Worm (Caenorhabditis elegans) whole organism, young adult: Measurements from ENCODE around the gene C28C12.11.
A peak's percentile ranks its signal among the peaks of the same experiment; 100 is the strongest.

Experiments
- B0019.2 ChIP-seq: fragments of 200-800 bp; sonication (Bioruptor generic); conservative IDR thresholded peaks from 2 replicates; pipeline ENCODE4 v1.3.6; 2022; ENCODE audit warnings: missing genetic modification reagents, missing genetic modification characterization, missing compliant biosample characterization
- B0035.1 ChIP-seq: sonication (generic microtip); optimal IDR thresholded peaks from 2 replicates; lab custom pipeline; 2016; ENCODE audit warnings: missing genetic modification characterization, mild to moderate bottlenecking, missing compliant biosample characterization, missing genotype, missing genetic modification reagents
- B0261.1 ChIP-seq: sonication (generic microtip); optimal IDR thresholded peaks from 2 replicates; lab custom pipeline; 2016; ENCODE audit warnings: mild to moderate bottlenecking, missing genetic modification characterization, moderate library complexity, missing compliant biosample characterization
- F10E7.11 ChIP-seq: sonication (generic microtip); optimal IDR thresholded peaks from 2 replicates; lab custom pipeline; 2017; ENCODE audit warnings: mild to moderate bottlenecking, missing genetic modification characterization, moderate library complexity, missing compliant biosample characterization
- F39B2.1 ChIP-seq: fragments of 200-800 bp; sonication (Bioruptor generic); IDR thresholded peaks from 2 replicates; pipeline ENCODE4 v1.3.6; 2022; ENCODE audit warnings: missing genetic modification reagents, missing genetic modification characterization, missing compliant biosample characterization
- F52B5.7 ChIP-seq: sonication (generic microtip); optimal IDR thresholded peaks from 2 replicates; lab custom pipeline; 2016; ENCODE audit warnings: mild to moderate bottlenecking, missing genetic modification characterization, missing compliant biosample characterization
- F55B11.4 ChIP-seq: sonication (generic microtip); optimal IDR thresholded peaks from 2 replicates; lab custom pipeline; 2016; ENCODE audit warnings: missing compliant biosample characterization, missing genetic modification characterization, borderline replicate concordance; ENCODE audit not compliant: insufficient read depth
- F57C9.4 ChIP-seq: sonication (generic microtip); optimal IDR thresholded peaks from 2 replicates; lab custom pipeline; 2017; ENCODE audit warnings: mild to moderate bottlenecking, missing genetic modification characterization, missing compliant biosample characterization
- K12H6.12 ChIP-seq: fragments of 200-800 bp; sonication (Bioruptor generic); optimal IDR thresholded peaks from 2 replicates; lab custom pipeline; 2018; ENCODE audit warnings: mild to moderate bottlenecking, missing genetic modification characterization, missing compliant biosample characterization
- Y53F4B.3 ChIP-seq: fragments of 200-800 bp; sonication (Bioruptor generic); IDR thresholded peaks from 2 replicates; pipeline ENCODE4 v1.3.6; 2022; ENCODE audit warnings: missing genetic modification reagents, missing genetic modification characterization, missing compliant biosample characterization
- Y67H2A.10 ChIP-seq: fragments of 200-800 bp; sonication (Bioruptor generic); conservative IDR thresholded peaks from 2 replicates; pipeline ENCODE4 v1.3.6; 2022; ENCODE audit warnings: missing genetic modification reagents, missing genetic modification characterization, missing compliant biosample characterization
- Y79H2A.3 ChIP-seq: fragments of 200-800 bp; sonication (Bioruptor generic); conservative IDR thresholded peaks from 2 replicates; pipeline ENCODE4 v1.3.6; 2022; ENCODE audit warnings: missing genetic modification reagents, missing genetic modification characterization, missing compliant biosample characterization
- ZK185.1 ChIP-seq: sonication (generic microtip); optimal IDR thresholded peaks from 2 replicates; lab custom pipeline; 2016; ENCODE audit warnings: mild to moderate bottlenecking, missing genetic modification characterization, missing compliant biosample characterization; ENCODE audit not compliant: poor library complexity, severe bottlenecking
- athp-1 ChIP-seq: sonication (generic microtip); optimal IDR thresholded peaks from 2 replicates; lab custom pipeline; 2017; ENCODE audit warnings: mild to moderate bottlenecking, missing genetic modification characterization, missing compliant biosample characterization
- ccch-3 ChIP-seq: fragments of 200-800 bp; sonication (Bioruptor generic); optimal IDR thresholded peaks from 2 replicates; lab custom pipeline; 2018; ENCODE audit warnings: mild to moderate bottlenecking, missing genetic modification characterization, missing compliant biosample characterization
- ceh-40 ChIP-seq: fragments of 200-800 bp; sonication (Bioruptor generic); IDR thresholded peaks from 2 replicates; pipeline ENCODE4 v1.3.6; 2022; ENCODE audit warnings: missing genetic modification characterization, missing compliant biosample characterization
- ceh-58 ChIP-seq: fragments of 200-800 bp; sonication (Bioruptor generic); IDR thresholded peaks from 2 replicates; pipeline ENCODE4 v1.3.6; 2022; ENCODE audit warnings: missing genetic modification characterization, missing compliant biosample characterization
- die-1 ChIP-seq: sonication (generic microtip); optimal IDR thresholded peaks from 2 replicates; lab custom pipeline; 2016; ENCODE audit warnings: missing genotype, mild to moderate bottlenecking, missing genetic modification characterization, missing compliant biosample characterization
- dpl-1 ChIP-seq: fragments of 150-350 bp; optimal IDR thresholded peaks from 2 replicates; lab custom pipeline; 2014; ENCODE audit warnings: missing biosample characterization, missing genetic modification reagents, missing genetic modification characterization
- egl-44 ChIP-seq: fragments of 200-800 bp; sonication (Bioruptor generic); IDR thresholded peaks from 2 replicates; pipeline ENCODE4 v1.3.6; 2022; ENCODE audit warnings: missing genetic modification reagents, missing genetic modification characterization, missing compliant biosample characterization
- egrh-3 ChIP-seq: fragments of 200-800 bp; sonication (Bioruptor generic); IDR thresholded peaks from 2 replicates; pipeline ENCODE4 v1.3.6; 2022; ENCODE audit warnings: missing genetic modification reagents, missing genetic modification characterization, missing compliant biosample characterization
- ets-4 ChIP-seq: fragments of 200-800 bp; sonication (Bioruptor generic); optimal IDR thresholded peaks from 2 replicates; lab custom pipeline; 2018; ENCODE audit warnings: mild to moderate bottlenecking, missing genetic modification characterization, missing compliant biosample characterization
- fkh-3 ChIP-seq: sonication (generic microtip); optimal IDR thresholded peaks from 2 replicates; lab custom pipeline; 2016; ENCODE audit warnings: mild to moderate bottlenecking, missing genetic modification characterization, missing compliant biosample characterization
- hlh-12 ChIP-seq: sonication (generic microtip); optimal IDR thresholded peaks from 2 replicates; lab custom pipeline; 2016; ENCODE audit warnings: missing genetic modification characterization, missing compliant biosample characterization
- hlh-26 ChIP-seq: fragments of 200-800 bp; sonication (Bioruptor generic); conservative IDR thresholded peaks from 2 replicates; pipeline ENCODE4 v1.3.6; 2022; ENCODE audit warnings: missing genetic modification reagents, missing genetic modification characterization, missing compliant biosample characterization
- let-607 ChIP-seq, 2 experiments: fragments of 200-800 bp in 1 of 2; sonication (Bioruptor generic) in 1 of 2; sonication (generic microtip) in 1 of 2; optimal IDR thresholded peaks; 2 replicates each; lab custom pipeline; 2016 to 2018; ENCODE audit warnings: mild to moderate bottlenecking in 2 of 2, missing compliant biosample characterization in 2 of 2, missing genetic modification characterization in 2 of 2, moderate library complexity in 2 of 2, missing genotype in 1 of 2
- lin-40 ChIP-seq: sonication (generic microtip); optimal IDR thresholded peaks from 2 replicates; lab custom pipeline; 2016; ENCODE audit warnings: missing genetic modification characterization, mild to moderate bottlenecking, missing compliant biosample characterization, missing genotype, missing genetic modification reagents
- lsl-1 ChIP-seq: fragments of 200-800 bp; sonication (Bioruptor generic); optimal IDR thresholded peaks from 2 replicates; lab custom pipeline; 2018; ENCODE audit warnings: mild to moderate bottlenecking, missing genetic modification characterization, moderate library complexity, missing compliant biosample characterization
- lsy-27 ChIP-seq: sonication (generic microtip); optimal IDR thresholded peaks from 2 replicates; lab custom pipeline; 2017; ENCODE audit warnings: missing genetic modification characterization, mild to moderate bottlenecking, missing compliant biosample characterization, antibody characterized with exemption, missing genotype, borderline replicate concordance; ENCODE audit not compliant: insufficient read depth
- madf-10 ChIP-seq: sonication (generic microtip); optimal IDR thresholded peaks from 2 replicates; lab custom pipeline; 2016; ENCODE audit warnings: mild to moderate bottlenecking, missing genetic modification characterization, missing compliant biosample characterization
- nfya-2 ChIP-seq: fragments of 200-800 bp; sonication (Bioruptor generic); IDR thresholded peaks from 2 replicates; pipeline ENCODE4 v1.3.6; 2022; ENCODE audit warnings: missing genetic modification reagents, missing genetic modification characterization, missing compliant biosample characterization
- pha-4 ChIP-seq: fragments of 150-350 bp; sonication (generic microtip); optimal IDR thresholded peaks from 2 replicates; lab custom pipeline; 2014; ENCODE audit warnings: missing biosample characterization, missing genetic modification reagents, missing genetic modification characterization
- rcor-1 ChIP-seq: fragments of 200-800 bp; sonication (Bioruptor generic); IDR thresholded peaks from 2 replicates; pipeline ENCODE4 v1.3.6; 2022; ENCODE audit warnings: missing genetic modification reagents, missing genetic modification characterization, missing compliant biosample characterization
- sea-2 ChIP-seq: fragments of 200-800 bp; sonication (Bioruptor generic); IDR thresholded peaks from 2 replicates; pipeline ENCODE4 v1.3.6; 2022; ENCODE audit warnings: missing genetic modification characterization, missing compliant biosample characterization
- snpc-1.1 ChIP-seq: sonication (generic microtip); optimal IDR thresholded peaks from 2 replicates; lab custom pipeline; 2017; ENCODE audit warnings: missing genetic modification characterization, mild to moderate bottlenecking, missing compliant biosample characterization, antibody characterized with exemption, moderate library complexity, missing genotype, missing genetic modification reagents; ENCODE audit not compliant: insufficient read depth
- snpc-4 ChIP-seq, 5 experiments: fragments of 150-350 bp in 1 of 5; sonication (generic microtip) in 4 of 5; optimal IDR thresholded peaks; 2 replicates each; lab custom pipeline; 2014 to 2018; ENCODE audit warnings: missing genetic modification characterization in 5 of 5, missing biosample characterization in 3 of 5, antibody characterized with exemption in 2 of 5, mild to moderate bottlenecking in 2 of 5, missing compliant biosample characterization in 2 of 5, missing genotype in 2 of 5, moderate library complexity in 2 of 5, missing genetic modification reagents in 1 of 5
- tbp1 ChIP-seq: fragments of 200-800 bp; sonication (Bioruptor generic); optimal IDR thresholded peaks from 2 replicates; lab custom pipeline; 2018; ENCODE audit warnings: mild to moderate bottlenecking, missing genetic modification characterization, missing compliant biosample characterization
- tbx-9 ChIP-seq: sonication (generic microtip); optimal IDR thresholded peaks from 2 replicates; lab custom pipeline; 2016; ENCODE audit warnings: borderline replicate concordance, missing genetic modification characterization, inconsistent platforms, missing compliant biosample characterization
- tlf-1 ChIP-seq: fragments of 200-800 bp; sonication (Bioruptor generic); optimal IDR thresholded peaks from 2 replicates; lab custom pipeline; 2018; ENCODE audit warnings: mild to moderate bottlenecking, missing genetic modification characterization, missing compliant biosample characterization
- zim-3 ChIP-seq: sonication (generic microtip); optimal IDR thresholded peaks from 2 replicates; lab custom pipeline; 2017; ENCODE audit warnings: mild to moderate bottlenecking, missing genetic modification characterization, moderate library complexity, missing compliant biosample characterization
- ztf-26 ChIP-seq: sonication (generic microtip); optimal IDR thresholded peaks from 2 replicates; lab custom pipeline; 2017; ENCODE audit warnings: missing genetic modification characterization, missing compliant biosample characterization
- ztf-28 ChIP-seq: fragments of 200-800 bp; sonication (Bioruptor generic); IDR thresholded peaks from 2 replicates; pipeline ENCODE4 v1.3.6; 2022; ENCODE audit warnings: missing genetic modification reagents, missing genetic modification characterization, missing compliant biosample characterization

The C28C12.11 gene

ce11 chrIV:8492242-8492641 is 18.4 kb downstream of the C28C12.11 start, which contains the start of gene sru-7:
Gene sru-7 (plus strand): TSS chrIV:8492542.
- TF ChIP-seq hlh-26 = no peak
- no peak for TF ChIP-seq B0019.2 (GFP tag; lab: Robert Waterston, UW)

ce11 chrIV:8496263-8496662 is 22.4 kb downstream of the C28C12.11 start, which contains the start of gene C28C12.12:
Gene C28C12.12 (minus strand): TSS chrIV:8496363.
- TF ChIP-seq B0035.1 (tag; lab: Kevin White, UChicago) (no peak), tbx-9 (tag; lab: Kevin White, UChicago) (no peak), ztf-26 (tag; lab: Kevin White, UChicago) (no peak), ets-4 (no peak)

- TF ChIP-seq hlh-12 = no peak
- TF ChIP-seq snpc-1.1 (tag; lab: Kevin White, UChicago) = peak; percentile 40
- TF ChIP-seq rcor-1 = peak; percentile 76
- TF ChIP-seq fkh-3 = no peak
- peak; percentile 65 for TF ChIP-seq ZK185.1 (tag; lab: Kevin White, UChicago)
- TF ChIP-seq die-1 = no peak
- TF ChIP-seq pha-4 (tag; lab: Kevin White, UChicago) = no peak
- TF ChIP-seq F57C9.4 (tag; lab: Kevin White, UChicago) = no peak
- TF ChIP-seq Y79H2A.3 (GFP tag; lab: Robert Waterston, UW) = no peak
- TF ChIP-seq F55B11.4 = no peak
- peak; percentile 79 for TF ChIP-seq B0019.2 (GFP tag; lab: Robert Waterston, UW)
- TF ChIP-seq F52B5.7 (tag; lab: Kevin White, UChicago) = no peak
- TF ChIP-seq snpc-4 (GFP tag; optimal IDR thresholded peaks at IDR 0.05; lab: Kevin White, UChicago) = peak; percentile 42
- peak; percentile 9 to 48 (median 26) for TF ChIP-seq snpc-4 (tag; optimal IDR thresholded peaks at IDR 0.05; lab: Kevin White, UChicago)
- no peak for TF ChIP-seq lin-40 (tag; lab: Kevin White, UChicago)
- TF ChIP-seq F39B2.1 = no peak
- TF ChIP-seq dpl-1 (GFP tag; lab: Kevin White, UChicago) = peak; percentile 80
- TF ChIP-seq lsl-1 (GFP tag; lab: Kevin White, UChicago) = peak; percentile 90
- no peak for TF ChIP-seq nfya-2 (GFP tag; lab: Robert Waterston, UW)
- TF ChIP-seq madf-10 (tag; lab: Kevin White, UChicago) = no peak
- TF ChIP-seq F10E7.11 = no peak
- TF ChIP-seq athp-1 (tag; lab: Kevin White, UChicago) = peak; percentile 57
- no peak for TF ChIP-seq K12H6.12 (tag; lab: Kevin White, UChicago)
- TF ChIP-seq ccch-3 (GFP tag; lab: Kevin White, UChicago) = no peak
- TF ChIP-seq ceh-58 = no peak
- TF ChIP-seq egl-44 (GFP tag; lab: Robert Waterston, UW) = no peak
- TF ChIP-seq Y53F4B.3 (GFP tag; lab: Robert Waterston, UW) = no peak
- TF ChIP-seq tbp1 = peak; percentile 59
- TF ChIP-seq sea-2 (GFP tag; lab: Robert Waterston, UW) = no peak
- no peak for TF ChIP-seq let-607 (tag; optimal IDR thresholded peaks at IDR 0.05; lab: Kevin White, UChicago)
- TF ChIP-seq Y67H2A.10 (GFP tag; lab: Robert Waterston, UW) = no peak
- TF ChIP-seq B0261.1 (tag; lab: Kevin White, UChicago) = no peak
- TF ChIP-seq egrh-3 (GFP tag; lab: Robert Waterston, UW) = no peak
- TF ChIP-seq ceh-40 = 0 out of 2 replicates have a peak, but pooled peaks have one; percentile 44
- TF ChIP-seq zim-3 (tag; lab: Kevin White, UChicago) = no peak
- TF ChIP-seq B0035.1 (tag; lab: Kevin White, UChicago) = no peak
- TF ChIP-seq tbx-9 (tag; lab: Kevin White, UChicago) = no peak
- TF ChIP-seq ztf-28 (GFP tag; lab: Robert Waterston, UW) = peak; percentile 84
- TF ChIP-seq tlf-1 (GFP tag; lab: Kevin White, UChicago) = peak; percentile 86
- TF ChIP-seq lsy-27 (tag; lab: Kevin White, UChicago) = no peak
Measured at ce11 chrIV:8498773-8499360, 25.0 kb downstream of the C28C12.11 start, which contains the start of the genes acdh-13 and mesp-1. Gene acdh-13 (minus strand): TSS chrIV:8498823. Gene mesp-1 (plus strand): TSS chrIV:8499310.
